Worm (Caenorhabditis elegans): ENCODE data around the gene str-140.

DNA sequence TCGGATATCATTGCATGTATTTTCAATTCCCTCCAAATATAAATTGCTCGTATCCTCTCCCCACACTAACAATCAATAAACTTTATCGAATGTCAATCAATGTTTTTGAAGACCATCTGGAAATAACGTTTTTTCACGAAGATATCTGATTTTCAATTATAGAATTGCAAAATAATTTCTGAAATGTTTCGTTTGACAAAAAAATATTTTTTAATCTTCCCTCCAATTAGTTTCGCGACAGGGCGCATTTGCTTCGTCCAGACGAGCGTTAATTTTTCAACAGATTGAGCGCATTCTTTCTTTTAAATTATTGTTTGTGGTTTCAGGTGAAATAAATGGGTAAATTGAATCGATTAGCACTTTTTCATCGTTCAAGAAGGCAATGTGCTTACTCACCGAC, 36.6 kb downstream of the str-140 start, which contains the start of gene vars-1:
- TF ChIP-seq R02D3.7 (tag; optimal IDR thresholded peaks at IDR 0.05) (peak; percentile 28), fos-1 (tag; optimal IDR thresholded peaks at IDR 0.05) (no peak), aly-2 (tag; optimal IDR thresholded peaks at IDR 0.05) (no peak), unc-39 (tag; optimal IDR thresholded peaks at IDR 0.05) (no peak), unc-62 (GFP tag; optimal IDR thresholded peaks at IDR 0.05) (no peak), fkh-2 (tag; optimal IDR thresholded peaks at IDR 0.05) (no peak), nhr-77 (tag; optimal IDR thresholded peaks at IDR 0.05) (no peak), nhr-25 (tag; optimal IDR thresholded peaks at IDR 0.05) (no peak)

All from whole organism, L3 larva.